Worm (Caenorhabditis elegans) whole organism, late embryonic: ENCODE measurements around the gene Y38E10A.9.

Experiments used
- F13H6.1 ChIP-seq: sonication (generic microtip); optimal IDR thresholded peaks from 2 replicates; lab custom pipeline; 2016; ENCODE audit warnings: missing genetic modification characterization, missing compliant biosample characterization
- ceh-19 ChIP-seq: fragments of 200-800 bp; sonication (Bioruptor generic); optimal IDR thresholded peaks from 2 replicates; lab custom pipeline; 2018; ENCODE audit warnings: mild to moderate bottlenecking, missing genetic modification characterization, missing compliant biosample characterization
- ceh-24 ChIP-seq: sonication (generic microtip); optimal IDR thresholded peaks from 2 replicates; lab custom pipeline; 2016; ENCODE audit warnings: mild to moderate bottlenecking, missing genetic modification characterization, missing compliant biosample characterization
- ceh-30 ChIP-seq: fragments of 150-350 bp; optimal IDR thresholded peaks from 2 replicates; lab custom pipeline; 2014; ENCODE audit warnings: missing biosample characterization, missing genetic modification characterization
- ceh-34 ChIP-seq: sonication (generic microtip); optimal IDR thresholded peaks from 2 replicates; lab custom pipeline; 2016; ENCODE audit warnings: mild to moderate bottlenecking, missing genetic modification characterization, missing compliant biosample characterization
- ceh-45 ChIP-seq: fragments of 200-800 bp; sonication (Bioruptor generic); IDR thresholded peaks from 2 replicates; pipeline ENCODE4 v1.3.6; 2022; ENCODE audit warnings: missing genetic modification reagents, missing genetic modification characterization, missing compliant biosample characterization
- ceh-6 ChIP-seq: fragments of 200-800 bp; sonication (Bioruptor generic); optimal IDR thresholded peaks from 2 replicates; lab custom pipeline; 2018; ENCODE audit warnings: mild to moderate bottlenecking, missing genetic modification characterization, missing compliant biosample characterization
- ceh-9 ChIP-seq: sonication (generic microtip); optimal IDR thresholded peaks from 2 replicates; lab custom pipeline; 2016; ENCODE audit warnings: mild to moderate bottlenecking, missing genetic modification characterization, inconsistent platforms, missing compliant biosample characterization
- che-1 ChIP-seq: sonication (generic microtip); optimal IDR thresholded peaks from 2 replicates; lab custom pipeline; 2016; ENCODE audit warnings: mild to moderate bottlenecking, missing genetic modification characterization, missing compliant biosample characterization
- dve-1 ChIP-seq: sonication (generic microtip); optimal IDR thresholded peaks from 2 replicates; lab custom pipeline; 2017; ENCODE audit warnings: antibody characterized with exemption, mild to moderate bottlenecking, missing genetic modification characterization, missing compliant biosample characterization
- elt-4 ChIP-seq: sonication (generic microtip); optimal IDR thresholded peaks from 2 replicates; lab custom pipeline; 2016; ENCODE audit warnings: missing genetic modification characterization, missing compliant biosample characterization
- ets-4 ChIP-seq: sonication (generic microtip); optimal IDR thresholded peaks from 2 replicates; lab custom pipeline; 2016; ENCODE audit warnings: missing genetic modification characterization, missing compliant biosample characterization
- eyg-1 ChIP-seq: sonication (generic microtip); optimal IDR thresholded peaks from 2 replicates; lab custom pipeline; 2016; ENCODE audit warnings: missing genotype, missing genetic modification characterization, missing compliant biosample characterization
- hlh-13 ChIP-seq: fragments of 200-800 bp; sonication (Bioruptor generic); optimal IDR thresholded peaks from 2 replicates; lab custom pipeline; 2018; ENCODE audit warnings: mild to moderate bottlenecking, missing genetic modification characterization, missing compliant biosample characterization
- hlh-15 ChIP-seq: sonication (generic microtip); optimal IDR thresholded peaks from 2 replicates; lab custom pipeline; 2016; ENCODE audit warnings: missing genetic modification characterization, missing compliant biosample characterization
- hlh-6 ChIP-seq: sonication (generic microtip); optimal IDR thresholded peaks from 2 replicates; lab custom pipeline; 2016; ENCODE audit warnings: missing genotype, missing genetic modification characterization, missing compliant biosample characterization
- lim-6 ChIP-seq: sonication (generic microtip); optimal IDR thresholded peaks from 2 replicates; lab custom pipeline; 2016; ENCODE audit warnings: missing genetic modification characterization, missing compliant biosample characterization
- mec-3 ChIP-seq: sonication (generic microtip); optimal IDR thresholded peaks from 2 replicates; lab custom pipeline; 2016; ENCODE audit warnings: borderline replicate concordance, missing genetic modification characterization, missing compliant biosample characterization
- nhr-11 ChIP-seq: fragments of 150-350 bp; optimal IDR thresholded peaks from 2 replicates; lab custom pipeline; 2014; ENCODE audit warnings: missing biosample characterization, missing genetic modification characterization
- nhr-232 ChIP-seq: sonication (generic microtip); optimal IDR thresholded peaks from 2 replicates; lab custom pipeline; 2016; ENCODE audit warnings: missing genetic modification characterization, missing compliant biosample characterization
- npax-4 ChIP-seq: sonication (generic microtip); optimal IDR thresholded peaks from 2 replicates; lab custom pipeline; 2016; ENCODE audit warnings: missing genetic modification characterization, missing compliant biosample characterization
- odd-2 ChIP-seq: sonication (generic microtip); optimal IDR thresholded peaks from 2 replicates; lab custom pipeline; 2017; ENCODE audit warnings: antibody characterized with exemption, mild to moderate bottlenecking, missing genetic modification characterization, missing compliant biosample characterization
- pat-9 ChIP-seq: fragments of 200-800 bp; sonication (Bioruptor generic); optimal IDR thresholded peaks from 2 replicates; lab custom pipeline; 2018; ENCODE audit warnings: mild to moderate bottlenecking, missing genetic modification characterization, moderate library complexity, missing compliant biosample characterization
- pha-2 ChIP-seq: sonication (generic microtip); optimal IDR thresholded peaks from 2 replicates; lab custom pipeline; 2017; ENCODE audit warnings: mild to moderate bottlenecking, missing genetic modification characterization, missing compliant biosample characterization
- pqm-1 ChIP-seq: sonication (generic microtip); optimal IDR thresholded peaks from 2 replicates; lab custom pipeline; 2016; ENCODE audit warnings: missing genetic modification characterization, missing compliant biosample characterization
- rnt-1 ChIP-seq: sonication (generic microtip); optimal IDR thresholded peaks from 2 replicates; lab custom pipeline; 2016; ENCODE audit warnings: missing genetic modification characterization, missing compliant biosample characterization
- sox-4 ChIP-seq: sonication (generic microtip); optimal IDR thresholded peaks from 2 replicates; lab custom pipeline; 2017; ENCODE audit warnings: mild to moderate bottlenecking, missing genetic modification characterization, inconsistent platforms, missing compliant biosample characterization
- tbx-2 ChIP-seq: sonication (generic microtip); optimal IDR thresholded peaks from 2 replicates; lab custom pipeline; 2016; ENCODE audit warnings: missing genetic modification characterization, missing compliant biosample characterization
- ttx-3 ChIP-seq: sonication (generic microtip); optimal IDR thresholded peaks from 2 replicates; lab custom pipeline; 2016; ENCODE audit warnings: missing genetic modification reagents, missing genetic modification characterization, missing compliant biosample characterization
- unc-3 ChIP-seq, 2 experiments: fragments of 200-800 bp in 1 of 2; sonication (Bioruptor generic) in 1 of 2; sonication (generic microtip) in 1 of 2; conservative IDR thresholded peaks in 1 of 2; optimal IDR thresholded peaks in 1 of 2; 2 replicates each; pipeline versions ENCODE4 v1.3.6 to Lab custom; 2016 to 2022; ENCODE audit warnings: missing compliant biosample characterization in 2 of 2, missing genetic modification characterization in 2 of 2, missing genetic modification reagents in 1 of 2
- unc-55 ChIP-seq: sonication (generic microtip); optimal IDR thresholded peaks from 2 replicates; lab custom pipeline; 2017; ENCODE audit warnings: missing biosample characterization, missing genetic modification reagents, missing genetic modification characterization
- zip-5 ChIP-seq: sonication (generic microtip); optimal IDR thresholded peaks from 2 replicates; lab custom pipeline; 2016; ENCODE audit warnings: missing genetic modification characterization, missing compliant biosample characterization
- ztf-16 ChIP-seq: sonication (generic microtip); optimal IDR thresholded peaks from 2 replicates; lab custom pipeline; 2017; ENCODE audit warnings: missing genetic modification characterization, missing compliant biosample characterization

The Y38E10A.9 gene

DNA sequence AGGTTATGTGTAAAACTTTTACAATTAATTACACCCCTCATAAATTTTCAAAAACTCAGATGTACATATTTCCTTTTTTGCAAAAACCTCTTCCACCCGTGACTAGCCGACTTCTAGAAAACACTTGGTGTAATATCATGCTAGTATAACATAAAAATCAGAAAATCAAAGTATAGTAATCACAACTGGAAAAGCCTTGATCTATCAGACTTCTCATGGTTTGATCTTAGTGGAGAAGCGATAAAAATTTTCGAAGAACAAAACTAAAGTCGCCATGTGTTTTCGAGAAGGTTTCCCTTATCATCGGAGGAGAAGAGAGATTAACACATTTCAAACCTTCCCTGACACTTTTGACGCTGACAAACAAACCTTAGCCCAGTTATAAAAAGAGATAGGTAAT is 19.8 kb downstream of the Y38E10A.9 start, which contains the start of gene nspe-5:
nspe-5 (plus strand) TSS at position 301 of the 400 bp plus-strand sequence.
- TF ChIP-seq dve-1 (no peak), ceh-6 (GFP tag; lab: Kevin White, UChicago) (no peak), pqm-1 (no peak), hlh-6 (tag; lab: Kevin White, UChicago) (no peak), ceh-9 (tag; lab: Kevin White, UChicago) (no peak), ceh-34 (no peak), ets-4 (no peak), zip-5 (tag; lab: Kevin White, UChicago) (no peak), ceh-19 (GFP tag; lab: Kevin White, UChicago) (no peak), nhr-11 (no peak)

- TF ChIP-seq ceh-19 (GFP tag; lab: Kevin White, UChicago), result no peak
- TF ChIP-seq che-1 (tag; lab: Kevin White, UChicago), result no peak
- no peak for TF ChIP-seq tbx-2 (tag; lab: Kevin White, UChicago)
- TF ChIP-seq lim-6 (tag; lab: Kevin White, UChicago), result no peak
- TF ChIP-seq unc-3 (GFP tag; conservative IDR thresholded peaks at IDR 0.05; lab: Robert Waterston, UW), result no peak
- no peak for TF ChIP-seq unc-3 (tag; optimal IDR thresholded peaks at IDR 0.05; lab: Kevin White, UChicago)
- no peak for TF ChIP-seq hlh-13 (GFP tag; lab: Kevin White, UChicago)
- TF ChIP-seq dve-1, result no peak
- no peak for TF ChIP-seq ttx-3 (tag; lab: Kevin White, UChicago)
- TF ChIP-seq ceh-24 (tag; lab: Kevin White, UChicago), result no peak
- TF ChIP-seq nhr-232, result no peak
- TF ChIP-seq ztf-16, result no peak
These were observed 20.6 kb downstream of the Y38E10A.9 start, which contains the start of gene Y38E10A.28 for ce11 chrII:12629387-12629786. Gene Y38E10A.28 (plus strand): TSS chrII:12629687.

DNA sequence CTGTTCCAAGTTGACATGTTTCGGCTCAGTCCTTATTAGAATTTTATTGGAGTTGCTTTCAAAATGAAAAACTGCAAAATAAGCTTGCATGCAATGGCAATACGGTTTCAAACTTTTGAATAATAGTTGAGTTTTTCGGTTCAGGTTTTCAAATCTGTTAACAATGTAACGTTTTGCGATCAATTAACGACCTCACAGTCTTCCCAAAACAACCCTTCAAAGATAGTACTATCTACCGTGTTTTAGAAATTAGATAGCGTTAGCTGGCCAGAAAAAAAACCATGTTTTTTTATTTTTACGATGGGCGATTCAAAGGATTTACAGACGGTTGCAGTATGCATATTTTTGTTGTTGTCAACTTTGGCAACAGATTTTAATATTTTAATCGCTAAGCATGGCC is 22.1 kb downstream of the Y38E10A.9 start, which contains the start of gene Y38E10A.34:
Y38E10A.34 (plus strand) TSS at position 301 of the 400 bp plus-strand sequence.
- TF ChIP-seq hlh-15 (no peak), nhr-232 (no peak), eyg-1 (tag; lab: Kevin White, UChicago) (no peak), ceh-19 (GFP tag; lab: Kevin White, UChicago) (no peak), che-1 (tag; lab: Kevin White, UChicago) (no peak)
- TF ChIP-seq, all 69 proteins: peak for 0

- TF ChIP-seq rnt-1 (tag; lab: Kevin White, UChicago) (no peak), pat-9 (tag; lab: Kevin White, UChicago) (no peak), unc-55 (GFP tag; lab: Kevin White, UChicago) (no peak), sox-4 (no peak), dve-1 (no peak), elt-4 (no peak), odd-2 (tag; lab: Kevin White, UChicago) (no peak), nhr-232 (no peak), unc-3 (GFP tag; conservative IDR thresholded peaks at IDR 0.05; lab: Robert Waterston, UW) (no peak), unc-3 (tag; optimal IDR thresholded peaks at IDR 0.05; lab: Kevin White, UChicago) (no peak), ceh-45 (GFP tag; lab: Robert Waterston, UW) (no peak)
These were observed 26.1 kb downstream of the Y38E10A.9 start, which contains the start of gene Y38E10A.17 for ce11 chrII:12634749-12635318. Gene Y38E10A.17 (minus strand): TSS chrII:12634799.

DNA sequence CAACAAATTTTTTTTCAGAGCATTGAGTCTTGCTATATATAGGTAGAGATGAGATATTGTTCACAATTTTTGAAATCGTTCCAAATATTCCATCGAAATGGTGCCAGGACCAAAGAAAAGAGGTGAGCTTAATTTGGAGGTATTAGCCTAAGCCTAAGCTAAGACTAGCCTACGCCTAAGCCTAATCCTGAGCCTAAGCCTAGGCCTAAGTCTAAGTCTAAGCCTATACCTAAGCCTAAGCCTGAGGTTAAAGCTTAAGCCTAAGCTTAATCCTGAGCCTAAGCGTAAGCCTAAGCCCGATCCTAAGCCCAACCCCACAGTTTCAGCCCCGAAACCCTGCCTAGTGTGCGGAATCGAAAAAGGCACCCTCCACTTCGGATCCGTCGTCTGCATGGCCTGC is 27.8 kb downstream of the Y38E10A.9 start, which contains the start of gene nhr-234:
nhr-234 (plus strand) TSS at position 77 of the 400 bp plus-strand sequence.
- TF ChIP-seq F13H6.1 (tag; lab: Kevin White, UChicago) (no peak), mec-3 (tag; lab: Kevin White, UChicago) (no peak), pha-2 (tag; lab: Kevin White, UChicago) (no peak), dve-1 (peak; percentile 68), ceh-30 (tag; lab: Kevin White, UChicago) (no peak), npax-4 (tag; lab: Kevin White, UChicago) (no peak), pqm-1 (no peak)
